Fruit fly (Drosophila melanogaster): ENCODE measurements around the gene loco.

The loco gene

dm6 chr3R:22587419-22587963 is 51.7 kb downstream of the loco start, which contains the start of gene Efa6 (continued):
- TF ChIP-seq CG3065 (GFP tag; optimal IDR thresholded peaks at IDR 0.05) (no peak), CG15601 (tag; optimal IDR thresholded peaks at IDR 0.05) (peak; percentile 59), pb (GFP tag; optimal IDR thresholded peaks at IDR 0.05) (peak; percentile 4), pnt (GFP tag; optimal IDR thresholded peaks at IDR 0.05) (no peak), Ets65A (GFP tag) (peak; percentile 92), CG12744 (GFP tag; optimal IDR thresholded peaks at IDR 0.05) (no peak), bbx (GFP tag; IDR thresholded peaks at IDR 0.05; ENCODE audit: partially characterized antibody) (peak; percentile 86), CG2120 (GFP tag; optimal IDR thresholded peaks at IDR 0.05) (peak; percentile 73), MESR4 (GFP tag; optimal IDR thresholded peaks at IDR 0.05) (peak; percentile 88), ewg (GFP tag; optimal IDR thresholded peaks at IDR 0.05) (no peak), CG1603 (tag; optimal IDR thresholded peaks at IDR 0.05) (peak; percentile 10), CG10274 (GFP tag; optimal IDR thresholded peaks at IDR 0.05) (no peak), tll (GFP tag; optimal IDR thresholded peaks at IDR 0.05) (no peak), CG4707 (GFP tag; optimal IDR thresholded peaks at IDR 0.05) (no peak), CG6175 (GFP tag; IDR thresholded peaks at IDR 0.05) (no peak), CG9817 (tag; optimal IDR thresholded peaks at IDR 0.05) (peak; percentile 44), Pdp1 (GFP tag; optimal IDR thresholded peaks at IDR 0.05) (peak in 1 of 2 experiments; percentile 54), gcm (GFP tag; optimal IDR thresholded peaks at IDR 0.05) (peak; percentile 24), schlank (tag; optimal IDR thresholded peaks at IDR 0.05) (peak; percentile 2), kni (GFP tag; optimal IDR thresholded peaks at IDR 0.05) (peak; percentile 5), ftz-f1 (GFP tag; optimal IDR thresholded peaks at IDR 0.05) (peak; percentile 17), danr (GFP tag; IDR thresholded peaks at IDR 0.05) (no peak), CG17802 (tag; optimal IDR thresholded peaks at IDR 0.05) (no peak), Mes4 (GFP tag; optimal IDR thresholded peaks at IDR 0.05) (no peak), bcd (GFP tag; optimal IDR thresholded peaks at IDR 0.05) (peak; percentile 51), chn (GFP tag; optimal IDR thresholded peaks at IDR 0.05) (peak; percentile 19), Six4 (GFP tag; optimal IDR thresholded peaks at IDR 0.05) (no peak), Jarid2 (GFP tag; optimal IDR thresholded peaks at IDR 0.05) (peak; percentile 93), CG12155 (GFP tag; optimal IDR thresholded peaks at IDR 0.05) (peak; percentile 63), CG1602 (GFP tag; optimal IDR thresholded peaks at IDR 0.05) (peak; percentile 31), dan (GFP tag; IDR thresholded peaks at IDR 0.05) (no peak), CG4730 (GFP tag; IDR thresholded peaks at IDR 0.05) (no peak), ci (GFP tag; IDR thresholded peaks at IDR 0.05) (peak; percentile 36; the same call in 1 of the 3 replicates), Doc3 (GFP tag; IDR thresholded peaks at IDR 0.05; ENCODE audit: partially characterized antibody) (peak; percentile 98), fru (optimal IDR thresholded peaks at IDR 0.05) (no peak), Dek (tag; optimal IDR thresholded peaks at IDR 0.05) (peak; percentile 37), row (GFP tag; IDR thresholded peaks at IDR 0.05) (peak; percentile 52), NK7.1 (GFP tag; optimal IDR thresholded peaks at IDR 0.05) (no peak), CG15514 (GFP tag; optimal IDR thresholded peaks at IDR 0.05) (peak; percentile 94), gt (GFP tag; IDR thresholded peaks at IDR 0.05) (no peak), amos (GFP tag; IDR thresholded peaks at IDR 0.05; ENCODE audit: partially characterized antibody) (peak; percentile 90), CG7987 (GFP tag; optimal IDR thresholded peaks at IDR 0.05) (no peak), Mrtf (GFP tag; IDR thresholded peaks at IDR 0.05) (no peak), CG33213 (GFP tag; optimal IDR thresholded peaks at IDR 0.05) (no peak), CG32532 (GFP tag; IDR thresholded peaks at IDR 0.05) (no peak; the same call in 1 of the 2 replicates), CG8290 (GFP tag; optimal IDR thresholded peaks at IDR 0.05) (peak; percentile 50), CG8290 (tag; optimal IDR thresholded peaks at IDR 0.05) (peak in 1 of 2 experiments; percentile 44), dm (GFP tag; optimal IDR thresholded peaks at IDR 0.05) (peak; percentile 2), CG17186 (GFP tag; optimal IDR thresholded peaks at IDR 0.05) (peak; percentile 46), jing (GFP tag; optimal IDR thresholded peaks at IDR 0.05) (no peak), bab2 (GFP tag; optimal IDR thresholded peaks at IDR 0.05) (peak; percentile 42)
